Fruit fly (Drosophila melanogaster): Measurements from ENCODE around the gene CG32087.

- TF ChIP-seq Sox14 (GFP tag; optimal IDR thresholded peaks at IDR 0.05) = no peak
- TF ChIP-seq CG16779 (tag; optimal IDR thresholded peaks at IDR 0.05) = no peak
- TF ChIP-seq CG8632 (GFP tag; optimal IDR thresholded peaks at IDR 0.05) = no peak
- TF ChIP-seq CG31627 (GFP tag; optimal IDR thresholded peaks at IDR 0.05) = no peak
- TF ChIP-seq vri (GFP tag; optimal IDR thresholded peaks at IDR 0.05) = no peak
Measured at dm6 chr3L:11689832-11690602, 41.9 kb upstream of the CG32087 start.

All from whole organism, prepupa.